Worm (Caenorhabditis elegans): ENCODE data around the gene enri-2.

Gene enri-2

ce11 chrX:14545543-14545942 lies at the start of gene enri-2:
TSS of gene enri-2 (plus strand) at chrX:14545843.
- TF ChIP-seq ceh-82 (tag; optimal IDR thresholded peaks at IDR 0.05) (no peak), sma-3 (GFP tag; optimal IDR thresholded peaks at IDR 0.05) (no peak), sem-4 (tag; optimal IDR thresholded peaks at IDR 0.05) (no peak), lin-11 (tag; optimal IDR thresholded peaks at IDR 0.05) (no peak), mdl-1 (tag; optimal IDR thresholded peaks at IDR 0.05) (no peak), crh-2 (tag; optimal IDR thresholded peaks at IDR 0.05) (no peak), gmeb-1 (tag; optimal IDR thresholded peaks at IDR 0.05) (no peak), lin-13 (GFP tag; optimal IDR thresholded peaks at IDR 0.05) (no peak), skn-1 (tag; optimal IDR thresholded peaks at IDR 0.05) (no peak), ZK546.5 (tag; optimal IDR thresholded peaks at IDR 0.05) (no peak), nhr-12 (tag; optimal IDR thresholded peaks at IDR 0.05) (no peak), blmp-1 (tag; optimal IDR thresholded peaks at IDR 0.05; ENCODE audit: insufficient read depth) (no peak), nhr-237 (tag; optimal IDR thresholded peaks at IDR 0.05) (no peak), Y55F3AM.14 (GFP tag; optimal IDR thresholded peaks at IDR 0.05) (no peak), aly-2 (tag; optimal IDR thresholded peaks at IDR 0.05) (no peak), nhr-6 (tag; optimal IDR thresholded peaks at IDR 0.05) (no peak), lin-39 (tag; optimal IDR thresholded peaks at IDR 0.05) (no peak)

DNA sequence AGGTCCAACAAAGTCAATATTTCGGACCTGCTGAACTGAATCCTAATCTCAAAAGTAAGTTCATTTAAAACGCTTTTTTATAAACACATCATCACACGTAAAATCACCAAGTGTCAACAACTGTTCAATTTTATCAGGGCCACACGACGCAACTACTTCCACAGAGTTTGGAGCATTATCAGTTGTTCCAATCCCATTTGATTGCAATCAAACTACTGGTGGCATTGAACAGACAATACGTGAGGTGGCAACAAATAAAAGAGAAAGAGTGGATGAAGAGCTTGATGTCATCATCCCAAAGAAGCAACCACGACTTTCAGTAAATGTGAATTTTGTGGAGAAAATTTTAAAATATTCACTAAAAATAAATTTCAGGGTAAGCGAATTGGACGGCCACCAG lies 49.1 kb upstream of the enri-2 start:
- peak; percentile 49 for TF ChIP-seq sma-9 (GFP tag; optimal IDR thresholded peaks at IDR 0.05)
- no peak for TF ChIP-seq sma-9 (tag; optimal IDR thresholded peaks at IDR 0.05)
- TF ChIP-seq lsy-2 (tag; optimal IDR thresholded peaks at IDR 0.05), result peak in 1 of 2 experiments; percentile 35
- TF ChIP-seq nhr-129 (tag; optimal IDR thresholded peaks at IDR 0.05), result peak; percentile 20
- no peak for TF ChIP-seq ceh-82 (tag; optimal IDR thresholded peaks at IDR 0.05)
- no peak for TF ChIP-seq lin-39 (tag; optimal IDR thresholded peaks at IDR 0.05)

DNA sequence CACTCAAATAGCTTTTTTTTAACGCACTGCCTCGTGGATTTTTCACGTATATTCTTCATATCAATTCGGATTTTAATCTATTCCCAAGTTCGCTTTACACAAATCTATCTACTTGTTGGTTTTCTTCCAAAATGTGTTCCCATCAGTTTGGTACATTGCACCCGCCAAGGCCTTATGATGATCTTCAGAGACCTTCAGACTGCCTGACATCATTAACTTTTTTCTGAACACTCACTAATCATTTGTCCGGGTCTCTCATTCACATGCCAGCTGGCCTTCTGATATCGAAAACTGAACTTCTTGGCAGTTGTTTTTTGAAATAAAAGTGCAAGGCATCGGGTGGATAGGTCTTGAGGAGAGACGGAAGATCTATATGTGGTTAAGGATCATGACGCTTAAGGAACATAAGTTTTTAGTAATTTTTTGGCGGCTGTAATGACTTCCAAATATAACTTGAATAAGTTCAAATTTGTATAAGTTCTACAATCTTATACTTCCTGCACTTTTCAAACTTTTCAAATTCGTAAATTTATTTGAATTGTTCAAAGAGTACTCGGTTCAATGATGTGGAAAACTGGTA lies 45.7 kb upstream of the enri-2 start:
- no peak for TF ChIP-seq ZK546.5 (tag; optimal IDR thresholded peaks at IDR 0.05)
- peak; percentile 57 for TF ChIP-seq sma-9 (GFP tag; optimal IDR thresholded peaks at IDR 0.05)
- TF ChIP-seq sma-9 (tag; optimal IDR thresholded peaks at IDR 0.05), result no peak

ce11 chrX:14500422-14501058 lies 45.1 kb upstream of the enri-2 start:
- TF ChIP-seq gmeb-1 (tag; optimal IDR thresholded peaks at IDR 0.05) (peak; percentile 28), nhr-77 (tag; optimal IDR thresholded peaks at IDR 0.05) (no peak), unc-55 (GFP tag; optimal IDR thresholded peaks at IDR 0.05) (no peak), ceh-16 (tag; optimal IDR thresholded peaks at IDR 0.05) (peak; percentile 96), blmp-1 (tag; optimal IDR thresholded peaks at IDR 0.05; ENCODE audit: insufficient read depth) (peak; percentile 71), nhr-11 (tag; optimal IDR thresholded peaks at IDR 0.05) (no peak), nhr-25 (tag; optimal IDR thresholded peaks at IDR 0.05) (peak; percentile 87), ztf-4 (tag; optimal IDR thresholded peaks at IDR 0.05) (no peak), egl-27 (tag; optimal IDR thresholded peaks at IDR 0.05) (no peak), sma-9 (GFP tag; optimal IDR thresholded peaks at IDR 0.05) (peak; percentile 73), sma-9 (tag; optimal IDR thresholded peaks at IDR 0.05) (no peak), fos-1 (tag; optimal IDR thresholded peaks at IDR 0.05) (peak; percentile 62), sma-3 (GFP tag; optimal IDR thresholded peaks at IDR 0.05) (peak; percentile 20), nhr-129 (tag; optimal IDR thresholded peaks at IDR 0.05) (peak; percentile 32)

- TF ChIP-seq fos-1 (tag; optimal IDR thresholded peaks at IDR 0.05) (peak; percentile 58), ceh-82 (tag; optimal IDR thresholded peaks at IDR 0.05) (no peak), aly-2 (tag; optimal IDR thresholded peaks at IDR 0.05) (no peak), dmd-4 (tag; optimal IDR thresholded peaks at IDR 0.05) (no peak), blmp-1 (tag; optimal IDR thresholded peaks at IDR 0.05; ENCODE audit: insufficient read depth) (peak; percentile 68), ama-1 (optimal IDR thresholded peaks at IDR 0.05) (peak; percentile 20), lsy-2 (tag; optimal IDR thresholded peaks at IDR 0.05) (peak in 1 of 2 experiments; percentile 52), mbf-1 (tag; optimal IDR thresholded peaks at IDR 0.05) (no peak), mab-5 (tag; optimal IDR thresholded peaks at IDR 0.05) (peak; percentile 46), sma-3 (GFP tag; optimal IDR thresholded peaks at IDR 0.05) (peak; percentile 78), lin-13 (GFP tag; optimal IDR thresholded peaks at IDR 0.05) (peak; percentile 56), alr-1 (tag; optimal IDR thresholded peaks at IDR 0.05) (no peak), crh-2 (tag; optimal IDR thresholded peaks at IDR 0.05) (peak; percentile 78), nhr-129 (tag; optimal IDR thresholded peaks at IDR 0.05) (peak; percentile 81), ztf-4 (tag; optimal IDR thresholded peaks at IDR 0.05) (no peak), nhr-11 (tag; optimal IDR thresholded peaks at IDR 0.05) (no peak), gmeb-1 (tag; optimal IDR thresholded peaks at IDR 0.05) (peak; percentile 46), nhr-25 (tag; optimal IDR thresholded peaks at IDR 0.05) (peak; percentile 84), F13H6.1 (tag; optimal IDR thresholded peaks at IDR 0.05) (peak; percentile 48), C34F6.9 (tag; optimal IDR thresholded peaks at IDR 0.05) (peak; percentile 37), nhr-21 (tag; optimal IDR thresholded peaks at IDR 0.05) (peak; percentile 75), sma-9 (GFP tag; optimal IDR thresholded peaks at IDR 0.05) (peak; percentile 77), sma-9 (tag; optimal IDR thresholded peaks at IDR 0.05) (no peak), zag-1 (tag; optimal IDR thresholded peaks at IDR 0.05) (no peak), ztf-11 (tag; optimal IDR thresholded peaks at IDR 0.05) (no peak)
These were observed 43.5 kb upstream of the enri-2 start for ce11 chrX:14502116-14502587.
